Fruit fly (Drosophila melanogaster): ENCODE data around the gene CG17343.

dm6 chr2L:19021278-19022220 lies 43.2 kb upstream of the CG17343 start:
- TF ChIP-seq ttk (optimal IDR thresholded peaks at IDR 0.05) (no peak), Sin3A (optimal IDR thresholded peaks at IDR 0.05) (no peak), insv (optimal IDR thresholded peaks at IDR 0.05) (no peak)
